Fruit fly (Drosophila melanogaster) whole organism, embryonic: ENCODE measurements around the gene sv.

Experiments used
- BEAF-32 ChIP-seq: fragments of 200-800 bp; sonication (Bioruptor generic); optimal IDR thresholded peaks from 3 replicates; lab custom pipeline; 2017; ENCODE audit warnings: missing biosample characterization, missing genetic modification characterization, mild to moderate bottlenecking, moderate library complexity, missing genetic modification reagents
- CG10543 ChIP-seq: fragments of 200-800 bp; sonication (Bioruptor generic); optimal IDR thresholded peaks from 3 replicates; lab custom pipeline; 2017; ENCODE audit warnings: missing biosample characterization, mild to moderate bottlenecking, missing genetic modification characterization, moderate library complexity
- CG10565 ChIP-seq: fragments of 200-800 bp; sonication (Bioruptor generic); optimal IDR thresholded peaks from 3 replicates; lab custom pipeline; 2016; ENCODE audit warnings: missing biosample characterization, mild to moderate bottlenecking, missing genetic modification characterization
- CG11456 ChIP-seq: fragments of 200-800 bp; sonication (Bioruptor generic); IDR thresholded peaks from 3 replicates; pipeline ENCODE4 v1.3.6; 2022; ENCODE audit warnings: missing biosample characterization, missing genetic modification characterization
- CG11723 ChIP-seq: fragments of 200-800 bp; sonication (Bioruptor generic); optimal IDR thresholded peaks from 2 replicates; lab custom pipeline; 2017; ENCODE audit warnings: missing biosample characterization, mild to moderate bottlenecking, missing genetic modification characterization
- CG12104 ChIP-seq: fragments of 200-800 bp; sonication (Bioruptor generic); optimal IDR thresholded peaks from 3 replicates; lab custom pipeline; 2016; ENCODE audit warnings: missing biosample characterization, missing genetic modification characterization
- CG14710 ChIP-seq: fragments of 200-800 bp; sonication (Bioruptor generic); optimal IDR thresholded peaks from 3 replicates; lab custom pipeline; 2019; ENCODE audit warnings: missing biosample characterization, mild to moderate bottlenecking, missing genetic modification characterization, moderate library complexity
- CG14860 ChIP-seq: fragments of 200-800 bp; sonication (Bioruptor generic); IDR thresholded peaks from 3 replicates; pipeline ENCODE4 v1.3.6; 2022; ENCODE audit warnings: missing biosample characterization, missing genetic modification characterization; ENCODE audit not compliant: partially characterized antibody
- CG17612 ChIP-seq: fragments of 200-800 bp; sonication (Bioruptor generic); IDR thresholded peaks from 2 replicates; pipeline ENCODE4 v1.3.6; 2022; ENCODE audit warnings: missing biosample characterization, missing genetic modification characterization
- CG2712 ChIP-seq: fragments of 200-800 bp; optimal IDR thresholded peaks from 3 replicates; lab custom pipeline; 2019; ENCODE audit warnings: missing biosample characterization, mild to moderate bottlenecking, missing genetic modification characterization, moderate library complexity
- CG32767 ChIP-seq: fragments of 200-800 bp; sonication (Bioruptor generic); IDR thresholded peaks from 2 replicates; pipeline ENCODE4 v1.3.6; 2022; ENCODE audit warnings: missing biosample characterization, missing genetic modification characterization
- CG3281 ChIP-seq: fragments of 200-800 bp; sonication (Bioruptor generic); optimal IDR thresholded peaks from 3 replicates; lab custom pipeline; 2017; ENCODE audit warnings: missing biosample characterization, mild to moderate bottlenecking, missing genetic modification characterization
- CG33557 ChIP-seq: fragments of 200-800 bp; sonication (Bioruptor generic); optimal IDR thresholded peaks from 2 replicates; lab custom pipeline; 2019; ENCODE audit warnings: missing biosample characterization, mild to moderate bottlenecking, missing genetic modification characterization, moderate library complexity
- CG3407 ChIP-seq: fragments of 200-800 bp; sonication (Bioruptor generic); optimal IDR thresholded peaks from 2 replicates; lab custom pipeline; 2018; ENCODE audit warnings: missing biosample characterization, mild to moderate bottlenecking, missing genetic modification characterization
- CG4328 ChIP-seq: fragments of 200-800 bp; sonication (Bioruptor generic); optimal IDR thresholded peaks from 3 replicates; lab custom pipeline; 2017; ENCODE audit warnings: missing biosample characterization, missing genetic modification reagents, missing genetic modification characterization
- CG6175 ChIP-seq: fragments of 200-800 bp; sonication (Bioruptor generic); IDR thresholded peaks from 3 replicates; pipeline ENCODE4 v1.3.6; 2022; ENCODE audit warnings: missing biosample characterization, missing genetic modification characterization
- CG6813 ChIP-seq: fragments of 200-800 bp; sonication (Bioruptor generic); optimal IDR thresholded peaks from 2 replicates; lab custom pipeline; 2017; ENCODE audit warnings: missing biosample characterization, missing genetic modification characterization, mild to moderate bottlenecking, moderate library complexity, missing genetic modification reagents
- CG8359 ChIP-seq: fragments of 200-800 bp; sonication (Bioruptor generic); optimal IDR thresholded peaks from 2 replicates; lab custom pipeline; 2017; ENCODE audit warnings: missing biosample characterization, mild to moderate bottlenecking, missing genetic modification characterization, borderline replicate concordance
- CG8478 ChIP-seq: fragments of >200 bp; optimal IDR thresholded peaks from 2 replicates; lab custom pipeline; 2018
- CG9727 ChIP-seq: fragments of 200-800 bp; sonication (Bioruptor generic); optimal IDR thresholded peaks from 3 replicates; lab custom pipeline; 2017; ENCODE audit warnings: missing biosample characterization, mild to moderate bottlenecking, missing genetic modification characterization
- Dek ChIP-seq: fragments of 200-800 bp; sonication (Bioruptor generic); optimal IDR thresholded peaks from 3 replicates; lab custom pipeline; 2019; ENCODE audit warnings: missing biosample characterization, mild to moderate bottlenecking, missing genetic modification characterization, moderate library complexity
- Dref ChIP-seq: fragments of 200-800 bp; sonication (Bioruptor generic); IDR thresholded peaks from 2 replicates; pipeline ENCODE4 v1.3.6; 2022; ENCODE audit warnings: missing biosample characterization, missing genetic modification characterization
- GATAe ChIP-seq: fragments of 200-800 bp; sonication (Bioruptor generic); conservative IDR thresholded peaks from 2 replicates; pipeline ENCODE4 v1.3.6; 2022; ENCODE audit warnings: missing biosample characterization, missing genetic modification characterization
- Lhr ChIP-seq: fragments of 200-800 bp; sonication (Bioruptor generic); optimal IDR thresholded peaks from 3 replicates; lab custom pipeline; 2017; ENCODE audit warnings: mild to moderate bottlenecking, missing biosample characterization, missing genetic modification reagents, missing genetic modification characterization
- PHDP ChIP-seq: fragments of 200-800 bp; sonication (Bioruptor generic); optimal IDR thresholded peaks from 3 replicates; lab custom pipeline; 2018; ENCODE audit warnings: missing biosample characterization, mild to moderate bottlenecking, missing genetic modification characterization, moderate library complexity
- Ptx1 ChIP-seq: fragments of 200-800 bp; sonication (Bioruptor generic); IDR thresholded peaks from 2 replicates; pipeline ENCODE4 v1.3.6; 2022; ENCODE audit warnings: missing biosample characterization, missing genetic modification characterization
- Scr ChIP-seq: fragments of 200-800 bp; sonication (Bioruptor generic); IDR thresholded peaks from 2 replicates; pipeline ENCODE4 v1.3.6; 2022; ENCODE audit warnings: missing biosample characterization, missing genetic modification characterization; ENCODE audit not compliant: partially characterized antibody
- Trl ChIP-seq, 3 experiments: fragments of >200 bp in 2 of 3; fragments of 200-800 bp in 1 of 3; sonication (Bioruptor generic) in 1 of 3; optimal IDR thresholded peaks; 2 replicates in 1 of 3; 3 replicates in 2 of 3; lab custom pipeline; 2016 to 2017; ENCODE audit warnings: missing biosample characterization in 1 of 3, missing genetic modification characterization in 1 of 3
- aop ChIP-seq: fragments of 200-800 bp; sonication (Bioruptor generic); IDR thresholded peaks from 2 replicates; pipeline ENCODE4 v1.3.6; 2022; ENCODE audit warnings: missing biosample characterization, missing genetic modification characterization
- ase ChIP-seq: fragments of 200-800 bp; sonication (Bioruptor generic); IDR thresholded peaks from 3 replicates; pipeline ENCODE4 v1.3.6; 2022; ENCODE audit warnings: missing biosample characterization, missing genetic modification characterization
- bbx ChIP-seq: fragments of 200-800 bp; sonication (Bioruptor generic); IDR thresholded peaks from 2 replicates; pipeline ENCODE4 v1.3.6; 2022; ENCODE audit warnings: missing biosample characterization, missing genetic modification characterization; ENCODE audit not compliant: partially characterized antibody
- bcd ChIP-seq: fragments of 200-800 bp; sonication (Bioruptor generic); optimal IDR thresholded peaks from 2 replicates; lab custom pipeline; 2017; ENCODE audit warnings: missing biosample characterization, mild to moderate bottlenecking, missing genetic modification characterization
- cad ChIP-seq: fragments of >200 bp; optimal IDR thresholded peaks from 2 replicates; lab custom pipeline; 2017; ENCODE audit warnings: missing biosample characterization, missing genetic modification characterization
- cas ChIP-seq: fragments of 200-800 bp; sonication (Bioruptor generic); IDR thresholded peaks from 2 replicates; pipeline ENCODE4 v1.3.6; 2022; ENCODE audit warnings: missing biosample characterization, missing genetic modification characterization
- caup ChIP-seq: fragments of 200-800 bp; sonication (Bioruptor generic); optimal IDR thresholded peaks from 3 replicates; lab custom pipeline; 2017; ENCODE audit warnings: missing biosample characterization, mild to moderate bottlenecking, missing genetic modification characterization, moderate library complexity; ENCODE audit not compliant: severe bottlenecking
- crp ChIP-seq, 2 experiments: fragments of 200-800 bp; sonication (Bioruptor generic); optimal IDR thresholded peaks; 2 replicates in 1 of 2; 3 replicates in 1 of 2; lab custom pipeline; 2017; ENCODE audit warnings: missing biosample characterization in 2 of 2, missing genetic modification characterization in 2 of 2, mild to moderate bottlenecking in 1 of 2, moderate library complexity in 1 of 2
- dm ChIP-seq: fragments of 200-800 bp; sonication (Bioruptor generic); optimal IDR thresholded peaks from 3 replicates; lab custom pipeline; 2016; ENCODE audit warnings: missing biosample characterization, missing genetic modification characterization
- fd64A ChIP-seq: fragments of 200-800 bp; sonication (Bioruptor generic); optimal IDR thresholded peaks from 3 replicates; lab custom pipeline; 2018; ENCODE audit warnings: missing biosample characterization, mild to moderate bottlenecking, missing genetic modification characterization
- gsb ChIP-seq: fragments of 200-800 bp; sonication (Bioruptor generic); IDR thresholded peaks from 2 replicates; pipeline ENCODE4 v1.3.6; 2022; ENCODE audit warnings: missing biosample characterization, missing genetic modification characterization
- insv ChIP-seq, 2 experiments: fragments of 200-800 bp; sonication (Bioruptor generic); optimal IDR thresholded peaks; 3 replicates each; lab custom pipeline; 2016 to 2018; ENCODE audit warnings: missing biosample characterization in 2 of 2, missing genetic modification characterization in 2 of 2
- pfk ChIP-seq: fragments of 200-800 bp; sonication (Bioruptor generic); optimal IDR thresholded peaks from 2 replicates; lab custom pipeline; 2018; ENCODE audit warnings: missing biosample characterization, mild to moderate bottlenecking, missing genetic modification characterization, moderate library complexity
- pnt ChIP-seq: fragments of 200-800 bp; sonication (Bioruptor generic); optimal IDR thresholded peaks from 3 replicates; lab custom pipeline; 2016; ENCODE audit warnings: missing biosample characterization, missing genetic modification characterization
- prd ChIP-seq, 3 experiments: fragments of >200 bp in 2 of 3; fragments of 200-800 bp in 1 of 3; sonication (Bioruptor generic) in 1 of 3; optimal IDR thresholded peaks in 2 of 3; IDR thresholded peaks in 1 of 3; 2 replicates in 2 of 3; 3 replicates in 1 of 3; pipeline versions ENCODE4 v1.3.6 to Lab custom; 2017 to 2022; ENCODE audit warnings: missing biosample characterization in 1 of 3, missing genetic modification characterization in 1 of 3
- psq ChIP-seq: fragments of 200-800 bp; sonication (Bioruptor generic); optimal IDR thresholded peaks from 2 replicates; lab custom pipeline; 2017; ENCODE audit warnings: missing biosample characterization, missing genetic modification characterization
- pzg ChIP-seq: fragments of 200-800 bp; sonication (Bioruptor generic); optimal IDR thresholded peaks from 3 replicates; lab custom pipeline; 2018; ENCODE audit warnings: missing biosample characterization, mild to moderate bottlenecking, missing genetic modification characterization, moderate library complexity
- ro ChIP-seq: fragments of 200-800 bp; sonication (Bioruptor generic); IDR thresholded peaks from 2 replicates; pipeline ENCODE4 v1.3.6; 2022; ENCODE audit warnings: missing biosample characterization, missing genetic modification characterization
- sd ChIP-seq: fragments of 200-800 bp; sonication (Bioruptor generic); optimal IDR thresholded peaks from 3 replicates; lab custom pipeline; 2018; ENCODE audit warnings: missing biosample characterization, mild to moderate bottlenecking, missing genetic modification characterization, moderate library complexity
- slbo ChIP-seq: fragments of 200-800 bp; sonication (Bioruptor generic); IDR thresholded peaks from 2 replicates; pipeline ENCODE4 v1.3.6; 2022; ENCODE audit warnings: missing biosample characterization, missing genetic modification characterization
- tup ChIP-seq: fragments of 200-800 bp; sonication (Bioruptor generic); optimal IDR thresholded peaks from 2 replicates; lab custom pipeline; 2016; ENCODE audit warnings: missing biosample characterization, mild to moderate bottlenecking, missing genetic modification characterization, moderate library complexity

sv gene

DNA sequence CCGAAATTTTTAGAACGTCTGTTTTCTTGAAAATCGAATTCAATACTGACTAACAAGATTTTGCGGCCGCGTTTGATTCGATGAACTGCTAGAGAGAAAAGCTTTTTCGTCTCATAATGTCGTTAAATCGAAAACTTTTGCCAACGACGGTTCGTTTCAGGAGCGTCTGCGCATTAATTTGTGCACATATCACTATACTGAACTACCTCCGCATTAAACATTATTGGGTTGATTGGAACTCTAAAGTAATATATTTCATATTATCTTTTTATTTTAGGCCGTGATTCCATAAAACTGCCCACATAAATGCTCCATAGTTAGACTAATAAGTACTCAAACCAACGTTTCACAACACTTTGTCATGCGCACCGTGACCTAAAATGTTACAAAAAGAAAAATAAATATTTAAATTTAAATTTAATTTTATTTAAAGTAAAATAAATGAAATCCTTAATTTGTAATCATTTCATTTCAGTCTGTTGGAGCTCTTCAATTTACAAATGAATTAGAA lies 34.9 kb upstream of the sv start, which contains the start of gene CaMKII (continued):
- TF ChIP-seq gsb (GFP tag; lab: Robert Waterston, UW): no peak
- TF ChIP-seq CG6175 (GFP tag; lab: Robert Waterston, UW): no peak
- TF ChIP-seq crp (GFP tag; optimal IDR thresholded peaks at IDR 0.05; lab: Kevin White, UChicago): no peak
- peak; percentile 34 for TF ChIP-seq PHDP (tag; lab: Kevin White, UChicago)
- TF ChIP-seq CG9727 (GFP tag; lab: Kevin White, UChicago): no peak
- TF ChIP-seq dm: no peak
- TF ChIP-seq CG8359 (GFP tag; lab: Kevin White, UChicago): no peak
- no peak for TF ChIP-seq GATAe (GFP tag; lab: Robert Waterston, UW)
- no peak for TF ChIP-seq Trl (optimal IDR thresholded peaks at IDR 0.05; lab: Kevin White, UChicago)
- no peak for TF ChIP-seq Trl (GFP tag; optimal IDR thresholded peaks at IDR 0.05; lab: Kevin White, UChicago)
- no peak for TF ChIP-seq cad (GFP tag; lab: Kevin White, UChicago)
- TF ChIP-seq bbx (GFP tag; lab: Robert Waterston, UW): no peak
- no peak for TF ChIP-seq CG11456 (GFP tag; lab: Robert Waterston, UW)
- no peak for TF ChIP-seq ase (GFP tag; lab: Robert Waterston, UW)
- TF ChIP-seq Dek (tag; lab: Kevin White, UChicago): no peak
- no peak for TF ChIP-seq insv (GFP tag; optimal IDR thresholded peaks at IDR 0.05; lab: Kevin White, UChicago)
- TF ChIP-seq caup (GFP tag; lab: Kevin White, UChicago): peak; percentile 13
- TF ChIP-seq pfk (GFP tag; lab: Kevin White, UChicago): no peak
- no peak for TF ChIP-seq ro (GFP tag; lab: Robert Waterston, UW)
- no peak for TF ChIP-seq CG10565 (GFP tag; lab: Kevin White, UChicago)
- TF ChIP-seq bcd: no peak
- TF ChIP-seq CG17612 (GFP tag; lab: Robert Waterston, UW): no peak
- no peak for TF ChIP-seq BEAF-32 (GFP tag; lab: Kevin White, UChicago)
- peak; percentile 67 for TF ChIP-seq CG2712 (tag; lab: Kevin White, UChicago)
- peak; percentile 28 for TF ChIP-seq CG12104 (GFP tag; lab: Kevin White, UChicago)
- TF ChIP-seq CG33557: peak; percentile 14
- peak; percentile 13 for TF ChIP-seq pzg (GFP tag; lab: Kevin White, UChicago)
- TF ChIP-seq psq: no peak
- TF ChIP-seq CG11723 (GFP tag; lab: Kevin White, UChicago): peak; percentile 59
- no peak; the same call in 1 of the 2 replicates for TF ChIP-seq CG32767 (GFP tag; lab: Robert Waterston, UW)
- TF ChIP-seq pnt: no peak
- no peak for TF ChIP-seq CG8478 (lab: Kevin White, UChicago)
- peak; percentile 87 for TF ChIP-seq Lhr (GFP tag; lab: Kevin White, UChicago)
- no peak for TF ChIP-seq slbo (GFP tag; lab: Robert Waterston, UW)
- no peak for TF ChIP-seq CG10543 (GFP tag; lab: Kevin White, UChicago)
- no peak for TF ChIP-seq fd64A (GFP tag; lab: Kevin White, UChicago)
- TF ChIP-seq CG14710 (tag; lab: Kevin White, UChicago): peak; percentile 34
- no peak for TF ChIP-seq aop (GFP tag; lab: Robert Waterston, UW)
- TF ChIP-seq sd (tag; lab: Kevin White, UChicago): no peak
- TF ChIP-seq Dref: no peak
- no peak for TF ChIP-seq CG14860
- no peak for TF ChIP-seq Ptx1 (GFP tag; lab: Robert Waterston, UW)
- TF ChIP-seq Scr (GFP tag; lab: Robert Waterston, UW): no peak
- TF ChIP-seq CG4328 (GFP tag; lab: Kevin White, UChicago): no peak
- TF ChIP-seq prd (optimal IDR thresholded peaks at IDR 0.05; lab: Kevin White, UChicago): no peak
- TF ChIP-seq prd (GFP tag; IDR thresholded peaks at IDR 0.05; lab: Robert Waterston, UW): no peak
- TF ChIP-seq CG3407: peak; percentile 13
- peak; percentile 14 for TF ChIP-seq tup (GFP tag; lab: Kevin White, UChicago)
- TF ChIP-seq cas: no peak
- TF ChIP-seq CG3281 (GFP tag; lab: Kevin White, UChicago): peak; percentile 35
- TF ChIP-seq CG6813 (GFP tag; lab: Kevin White, UChicago): no peak
